Worm (Caenorhabditis elegans) whole organism, young adult: ENCODE data around the gene best-17.

ENCODE experiments used
- B0019.2 ChIP-seq: fragments of 200-800 bp; sonication (Bioruptor generic); conservative IDR thresholded peaks from 2 replicates; pipeline ENCODE4 v1.3.6; 2022; ENCODE audit warnings: missing genetic modification reagents, missing genetic modification characterization, missing compliant biosample characterization
- F23B12.7 ChIP-seq: sonication (generic microtip); optimal IDR thresholded peaks from 2 replicates; lab custom pipeline; 2017; ENCODE audit warnings: missing genetic modification characterization, mild to moderate bottlenecking, missing compliant biosample characterization, antibody characterized with exemption, moderate library complexity; ENCODE audit not compliant: insufficient read depth
- F33H1.4 ChIP-seq: fragments of 200-800 bp; sonication (Bioruptor generic); IDR thresholded peaks from 2 replicates; pipeline ENCODE4 v1.3.6; 2022; ENCODE audit warnings: missing genetic modification reagents, missing genetic modification characterization, missing compliant biosample characterization
- F37B4.10 ChIP-seq: fragments of 200-800 bp; sonication (Bioruptor generic); IDR thresholded peaks from 2 replicates; pipeline ENCODE4 v1.3.6; 2022; ENCODE audit warnings: missing genetic modification characterization, missing compliant biosample characterization
- F39B2.1 ChIP-seq: fragments of 200-800 bp; sonication (Bioruptor generic); IDR thresholded peaks from 2 replicates; pipeline ENCODE4 v1.3.6; 2022; ENCODE audit warnings: missing genetic modification reagents, missing genetic modification characterization, missing compliant biosample characterization
- T07F8.4 ChIP-seq: sonication (generic microtip); optimal IDR thresholded peaks from 2 replicates; lab custom pipeline; 2016; ENCODE audit warnings: mild to moderate bottlenecking, missing genetic modification characterization, moderate library complexity, missing compliant biosample characterization
- Y56A3A.18 ChIP-seq: fragments of 200-800 bp; sonication (Bioruptor generic); IDR thresholded peaks from 2 replicates; pipeline ENCODE4 v1.3.6; 2022; ENCODE audit warnings: missing genetic modification reagents, missing genetic modification characterization, missing compliant biosample characterization
- Y67H2A.10 ChIP-seq: fragments of 200-800 bp; sonication (Bioruptor generic); conservative IDR thresholded peaks from 2 replicates; pipeline ENCODE4 v1.3.6; 2022; ENCODE audit warnings: missing genetic modification reagents, missing genetic modification characterization, missing compliant biosample characterization
- Y79H2A.3 ChIP-seq: fragments of 200-800 bp; sonication (Bioruptor generic); conservative IDR thresholded peaks from 2 replicates; pipeline ENCODE4 v1.3.6; 2022; ENCODE audit warnings: missing genetic modification reagents, missing genetic modification characterization, missing compliant biosample characterization
- ama-1 ChIP-seq, 3 experiments: fragments of 150-350 bp in 1 of 3; sonication (generic microtip) in 2 of 3; optimal IDR thresholded peaks; 2 replicates each; lab custom pipeline; 2014 to 2018; ENCODE audit warnings: missing biosample characterization in 2 of 3, missing genetic modification characterization in 2 of 3, missing genetic modification reagents in 2 of 3
- aptf-3 ChIP-seq: fragments of 200-800 bp; sonication (Bioruptor generic); IDR thresholded peaks from 2 replicates; pipeline ENCODE4 v1.3.6; 2022; ENCODE audit warnings: missing genetic modification characterization, missing compliant biosample characterization
- atf-7 ChIP-seq: sonication (generic microtip); optimal IDR thresholded peaks from 2 replicates; lab custom pipeline; 2017; ENCODE audit warnings: mild to moderate bottlenecking, missing genetic modification characterization, missing compliant biosample characterization
- bed-1 ChIP-seq: fragments of 200-800 bp; sonication (Bioruptor generic); IDR thresholded peaks from 2 replicates; pipeline ENCODE4 v1.3.6; 2022; ENCODE audit warnings: missing genetic modification reagents, missing genetic modification characterization, missing compliant biosample characterization
- bed-2 ChIP-seq: fragments of 200-800 bp; sonication (Bioruptor generic); IDR thresholded peaks from 2 replicates; pipeline ENCODE4 v1.3.6; 2022; ENCODE audit warnings: missing genetic modification reagents, missing genetic modification characterization, missing compliant biosample characterization
- ccch-3 ChIP-seq: fragments of 200-800 bp; sonication (Bioruptor generic); optimal IDR thresholded peaks from 2 replicates; lab custom pipeline; 2018; ENCODE audit warnings: mild to moderate bottlenecking, missing genetic modification characterization, missing compliant biosample characterization
- cebp-2 ChIP-seq: fragments of 200-800 bp; sonication (Bioruptor generic); IDR thresholded peaks from 2 replicates; pipeline ENCODE4 v1.3.6; 2022; ENCODE audit warnings: missing genetic modification characterization, missing compliant biosample characterization
- ceh-27 ChIP-seq: fragments of 200-800 bp; sonication (Bioruptor generic); optimal IDR thresholded peaks from 2 replicates; lab custom pipeline; 2018; ENCODE audit warnings: mild to moderate bottlenecking, missing genetic modification characterization, moderate library complexity, missing compliant biosample characterization
- ceh-91 ChIP-seq: fragments of 200-800 bp; sonication (Bioruptor generic); IDR thresholded peaks from 2 replicates; pipeline ENCODE4 v1.3.6; 2022; ENCODE audit warnings: missing genetic modification reagents, missing genetic modification characterization, missing compliant biosample characterization
- chd-7 ChIP-seq: sonication (generic microtip); optimal IDR thresholded peaks from 2 replicates; lab custom pipeline; 2016; ENCODE audit warnings: mild to moderate bottlenecking, missing genetic modification characterization, moderate library complexity, missing compliant biosample characterization
- dox-1 ChIP-seq: fragments of 200-800 bp; sonication (Bioruptor generic); IDR thresholded peaks from 2 replicates; pipeline ENCODE4 v1.3.6; 2022; ENCODE audit warnings: missing genetic modification reagents, missing genetic modification characterization, missing compliant biosample characterization
- dpff-1 ChIP-seq: sonication (generic microtip); optimal IDR thresholded peaks from 2 replicates; lab custom pipeline; 2017; ENCODE audit warnings: mild to moderate bottlenecking, missing genetic modification characterization, missing compliant biosample characterization
- dpl-1 ChIP-seq: fragments of 150-350 bp; optimal IDR thresholded peaks from 2 replicates; lab custom pipeline; 2014; ENCODE audit warnings: missing biosample characterization, missing genetic modification reagents, missing genetic modification characterization
- egrh-3 ChIP-seq: fragments of 200-800 bp; sonication (Bioruptor generic); IDR thresholded peaks from 2 replicates; pipeline ENCODE4 v1.3.6; 2022; ENCODE audit warnings: missing genetic modification reagents, missing genetic modification characterization, missing compliant biosample characterization
- ekl-4 ChIP-seq: fragments of 200-800 bp; sonication (Bioruptor generic); IDR thresholded peaks from 2 replicates; pipeline ENCODE4 v1.3.6; 2022; ENCODE audit warnings: missing genetic modification reagents, missing genetic modification characterization, missing compliant biosample characterization
- hmg-1.2 ChIP-seq: fragments of 200-800 bp; sonication (Bioruptor generic); IDR thresholded peaks from 2 replicates; pipeline ENCODE4 v1.3.6; 2022; ENCODE audit warnings: missing genetic modification reagents, missing genetic modification characterization, missing compliant biosample characterization
- hrde-1 ChIP-seq: sonication (generic microtip); optimal IDR thresholded peaks from 2 replicates; lab custom pipeline; 2016; ENCODE audit warnings: missing genetic modification characterization, mild to moderate bottlenecking, missing compliant biosample characterization, moderate library complexity, missing genotype, missing genetic modification reagents, borderline replicate concordance
- lag-1 ChIP-seq: fragments of 200-800 bp; sonication (Bioruptor generic); IDR thresholded peaks from 2 replicates; pipeline ENCODE4 v1.3.6; 2022; ENCODE audit warnings: missing genetic modification reagents, missing genetic modification characterization, missing compliant biosample characterization
- let-526 ChIP-seq: fragments of 200-800 bp; sonication (Bioruptor generic); IDR thresholded peaks from 2 replicates; pipeline ENCODE4 v1.3.6; 2022; ENCODE audit warnings: missing genetic modification reagents, missing genetic modification characterization, missing compliant biosample characterization
- madf-10 ChIP-seq: sonication (generic microtip); optimal IDR thresholded peaks from 2 replicates; lab custom pipeline; 2016; ENCODE audit warnings: mild to moderate bottlenecking, missing genetic modification characterization, missing compliant biosample characterization
- mes-4 ChIP-seq: sonication (generic microtip); optimal IDR thresholded peaks from 2 replicates; lab custom pipeline; 2016; ENCODE audit warnings: missing genotype, missing genetic modification characterization, missing compliant biosample characterization
- nhr-120 ChIP-seq: fragments of 200-800 bp; sonication (Bioruptor generic); IDR thresholded peaks from 2 replicates; pipeline ENCODE4 v1.3.6; 2022; ENCODE audit warnings: missing genetic modification characterization, missing compliant biosample characterization
- nhr-27 ChIP-seq: fragments of 200-800 bp; sonication (Bioruptor generic); optimal IDR thresholded peaks from 2 replicates; lab custom pipeline; 2018; ENCODE audit warnings: mild to moderate bottlenecking, missing genetic modification characterization, moderate library complexity, missing compliant biosample characterization
- rpc-1 ChIP-seq, 2 experiments: fragments of 150-350 bp in 1 of 2; sonication (generic microtip) in 1 of 2; optimal IDR thresholded peaks; 2 replicates each; lab custom pipeline; 2014 to 2018; ENCODE audit warnings: missing biosample characterization in 1 of 2, missing genetic modification characterization in 1 of 2, missing genetic modification reagents in 1 of 2, missing genotype in 1 of 2
- snpc-3.4 ChIP-seq: sonication (generic microtip); optimal IDR thresholded peaks from 2 replicates; lab custom pipeline; 2017; ENCODE audit warnings: missing genetic modification characterization, mild to moderate bottlenecking, missing compliant biosample characterization, antibody characterized with exemption, moderate library complexity, missing genotype, missing genetic modification reagents
- somi-1 ChIP-seq: fragments of 200-800 bp; sonication (Bioruptor generic); optimal IDR thresholded peaks from 2 replicates; lab custom pipeline; 2018; ENCODE audit warnings: mild to moderate bottlenecking, missing genetic modification characterization, missing compliant biosample characterization
- tbp1 ChIP-seq: fragments of 200-800 bp; sonication (Bioruptor generic); optimal IDR thresholded peaks from 2 replicates; lab custom pipeline; 2018; ENCODE audit warnings: mild to moderate bottlenecking, missing genetic modification characterization, missing compliant biosample characterization
- xnd-1 ChIP-seq: sonication (generic microtip); optimal IDR thresholded peaks from 2 replicates; lab custom pipeline; 2016; ENCODE audit warnings: missing genotype, missing genetic modification reagents, missing genetic modification characterization, missing compliant biosample characterization
- ztf-3 ChIP-seq: fragments of 200-800 bp; sonication (Bioruptor generic); optimal IDR thresholded peaks from 2 replicates; lab custom pipeline; 2018; ENCODE audit warnings: mild to moderate bottlenecking, missing genetic modification characterization, missing compliant biosample characterization
- ztf-6 ChIP-seq: fragments of 200-800 bp; sonication (Bioruptor generic); IDR thresholded peaks from 2 replicates; pipeline ENCODE4 v1.3.6; 2022; ENCODE audit warnings: missing genetic modification reagents, missing genetic modification characterization, missing compliant biosample characterization

best-17 gene

DNA sequence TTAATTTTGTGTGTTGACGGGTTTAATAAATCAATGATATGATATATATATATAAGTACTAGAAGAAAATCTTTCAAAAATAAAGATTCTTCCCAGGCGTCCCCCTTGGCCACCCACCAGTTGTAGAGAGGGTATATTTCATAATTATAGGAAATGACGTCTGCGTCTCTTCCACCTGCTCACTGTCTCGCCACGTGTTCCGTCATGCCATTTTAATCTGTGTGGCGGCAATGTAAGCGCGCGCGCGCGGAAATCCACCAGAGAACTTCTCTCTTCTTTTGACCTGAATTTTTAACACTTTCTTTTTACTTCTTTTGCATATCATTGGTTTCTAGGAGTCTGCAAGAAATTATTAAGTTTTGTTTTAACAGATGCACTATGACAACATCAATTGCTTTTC is 44.9 kb upstream of the best-17 start (continued):
- no peak for TF ChIP-seq aptf-3 (GFP tag; lab: Robert Waterston, UW)
- TF ChIP-seq somi-1 (GFP tag; lab: Kevin White, UChicago), result no peak
- TF ChIP-seq dpl-1 (GFP tag; lab: Kevin White, UChicago), result no peak
- 0 out of 2 replicates have a peak, but pooled peaks have one; percentile 19 for TF ChIP-seq ceh-91 (GFP tag; lab: Robert Waterston, UW)
- peak; percentile 89 for TF ChIP-seq hmg-1.2 (GFP tag; lab: Robert Waterston, UW)
- TF ChIP-seq hrde-1, result no peak
- no peak for TF ChIP-seq egrh-3 (GFP tag; lab: Robert Waterston, UW)
- TF ChIP-seq dpff-1 (tag; lab: Kevin White, UChicago), result no peak
- TF ChIP-seq bed-2 (GFP tag; lab: Robert Waterston, UW), result no peak
- no peak for TF ChIP-seq atf-7 (tag; lab: Kevin White, UChicago)
- TF ChIP-seq B0019.2 (GFP tag; lab: Robert Waterston, UW), result no peak
- 0 out of 2 replicates have a peak, but pooled peaks have one; percentile 12 for TF ChIP-seq F33H1.4
- no peak for TF ChIP-seq madf-10 (tag; lab: Kevin White, UChicago)
- no peak for TF ChIP-seq ama-1 (optimal IDR thresholded peaks at IDR 0.05; lab: Kevin White, UChicago)
- no peak for TF ChIP-seq ama-1 (GFP tag; optimal IDR thresholded peaks at IDR 0.05; lab: Kevin White, UChicago)
- TF ChIP-seq nhr-27 (tag; lab: Kevin White, UChicago), result no peak
- TF ChIP-seq let-526 (GFP tag; lab: Robert Waterston, UW), result no peak
- TF ChIP-seq nhr-120 (GFP tag; lab: Robert Waterston, UW), result no peak
- TF ChIP-seq lag-1 (GFP tag; lab: Robert Waterston, UW), result no peak
- TF ChIP-seq mes-4, result no peak
- TF ChIP-seq cebp-2 (GFP tag; lab: Robert Waterston, UW), result no peak
- TF ChIP-seq F39B2.1 (GFP tag; lab: Robert Waterston, UW), result no peak
- no peak for TF ChIP-seq snpc-3.4 (tag; lab: Kevin White, UChicago)
- TF ChIP-seq ekl-4 (GFP tag; lab: Robert Waterston, UW), result no peak
- no peak for TF ChIP-seq ztf-3 (GFP tag; lab: Kevin White, UChicago)
- TF ChIP-seq dox-1 (GFP tag; lab: Robert Waterston, UW), result 0 out of 2 replicates have a peak, but pooled peaks have one; percentile 21
- no peak for TF ChIP-seq Y79H2A.3 (GFP tag; lab: Robert Waterston, UW)
- no peak for TF ChIP-seq Y67H2A.10 (GFP tag; lab: Robert Waterston, UW)
- no peak for TF ChIP-seq F23B12.7 (tag; lab: Kevin White, UChicago)
- TF ChIP-seq xnd-1 (tag; lab: Kevin White, UChicago), result peak; percentile 47
- no peak for TF ChIP-seq chd-7 (tag; lab: Kevin White, UChicago)
- TF ChIP-seq Y56A3A.18 (GFP tag; lab: Robert Waterston, UW), result no peak
- TF ChIP-seq F37B4.10 (GFP tag; lab: Robert Waterston, UW), result no peak
- TF ChIP-seq ceh-27 (GFP tag; lab: Kevin White, UChicago), result no peak
- no peak for TF ChIP-seq ccch-3 (GFP tag; lab: Kevin White, UChicago)
- TF ChIP-seq rpc-1 (optimal IDR thresholded peaks at IDR 0.05; lab: Kevin White, UChicago), result no peak
- TF ChIP-seq rpc-1 (tag; optimal IDR thresholded peaks at IDR 0.05; lab: Kevin White, UChicago), result no peak
- TF ChIP-seq T07F8.4 (tag; lab: Kevin White, UChicago), result no peak
- no peak for TF ChIP-seq ztf-6 (GFP tag; lab: Robert Waterston, UW)
- TF ChIP-seq tbp1 (GFP tag; lab: Kevin White, UChicago), result no peak
- no peak for TF ChIP-seq bed-1 (GFP tag; lab: Robert Waterston, UW)
